Fruit fly (Drosophila melanogaster) whole organism, prepupa: ENCODE measurements around the gene LanA.

Experiments used
- Blimp-1 ChIP-seq: fragments of 200-800 bp; sonication (Bioruptor generic); optimal IDR thresholded peaks from 3 replicates; lab custom pipeline; 2017; ENCODE audit warnings: missing biosample characterization, missing genetic modification characterization, mild to moderate bottlenecking, moderate library complexity, missing genetic modification reagents
- CG10631 ChIP-seq: fragments of 200-800 bp; sonication (Bioruptor generic); optimal IDR thresholded peaks from 2 replicates; lab custom pipeline; 2016; ENCODE audit warnings: missing biosample characterization, missing genetic modification characterization
- CG10669 ChIP-seq: fragments of 200-800 bp; sonication (Bioruptor generic); optimal IDR thresholded peaks from 3 replicates; lab custom pipeline; 2018; ENCODE audit warnings: missing biosample characterization, mild to moderate bottlenecking, missing genetic modification characterization, moderate library complexity
- CG11294 ChIP-seq: fragments of 200-800 bp; sonication (Bioruptor generic); IDR thresholded peaks from 2 replicates; pipeline ENCODE4 v1.3.6; 2022; ENCODE audit warnings: missing biosample characterization, missing genetic modification characterization
- CG11902 ChIP-seq: fragments of 200-800 bp; sonication (Bioruptor generic); optimal IDR thresholded peaks from 3 replicates; lab custom pipeline; 2016; ENCODE audit warnings: missing biosample characterization, missing genetic modification characterization
- CG15336 ChIP-seq: fragments of 200-800 bp; sonication (Bioruptor generic); IDR thresholded peaks from 2 replicates; pipeline ENCODE4 v1.3.6; 2022; ENCODE audit warnings: missing biosample characterization, missing genetic modification characterization
- CG1621 ChIP-seq: fragments of 200-800 bp; sonication (Bioruptor generic); optimal IDR thresholded peaks from 3 replicates; lab custom pipeline; 2018; ENCODE audit warnings: missing biosample characterization, mild to moderate bottlenecking, missing genetic modification characterization
- CG16779 ChIP-seq: fragments of 200-800 bp; sonication (Bioruptor generic); optimal IDR thresholded peaks from 3 replicates; lab custom pipeline; 2017; ENCODE audit warnings: missing biosample characterization, mild to moderate bottlenecking, missing genetic modification characterization
- CG3032 ChIP-seq: fragments of 200-800 bp; optimal IDR thresholded peaks from 2 replicates; lab custom pipeline; 2019; ENCODE audit warnings: missing biosample characterization, mild to moderate bottlenecking, missing genetic modification characterization, moderate library complexity
- CG31627 ChIP-seq: fragments of 200-800 bp; sonication (Bioruptor generic); optimal IDR thresholded peaks from 3 replicates; lab custom pipeline; 2016; ENCODE audit warnings: missing biosample characterization, missing genetic modification characterization
- CG32006 ChIP-seq: fragments of 200-800 bp; sonication (Bioruptor generic); optimal IDR thresholded peaks from 3 replicates; lab custom pipeline; 2017; ENCODE audit warnings: missing biosample characterization, mild to moderate bottlenecking, missing genetic modification characterization
- CG34406 ChIP-seq: fragments of 200-800 bp; sonication (Bioruptor generic); optimal IDR thresholded peaks from 3 replicates; lab custom pipeline; 2016; ENCODE audit warnings: missing biosample characterization, missing genetic modification characterization
- CG4318 ChIP-seq: fragments of 200-800 bp; sonication (Bioruptor generic); optimal IDR thresholded peaks from 3 replicates; lab custom pipeline; 2017; ENCODE audit warnings: missing biosample characterization, mild to moderate bottlenecking, missing genetic modification characterization
- CG6163 ChIP-seq: fragments of 200-800 bp; sonication (Bioruptor generic); IDR thresholded peaks from 3 replicates; pipeline ENCODE4 v1.3.6; 2022; ENCODE audit warnings: missing biosample characterization, missing genetic modification characterization
- CG6276 ChIP-seq: fragments of 200-800 bp; sonication (Bioruptor generic); optimal IDR thresholded peaks from 2 replicates; lab custom pipeline; 2017; ENCODE audit warnings: missing biosample characterization, mild to moderate bottlenecking, missing genetic modification characterization
- CG6808 ChIP-seq: fragments of 200-800 bp; sonication (Bioruptor generic); optimal IDR thresholded peaks from 3 replicates; lab custom pipeline; 2017; ENCODE audit warnings: missing biosample characterization, missing genetic modification characterization, mild to moderate bottlenecking, moderate library complexity, missing genetic modification reagents
- CG6854 ChIP-seq: fragments of 200-800 bp; sonication (Bioruptor generic); optimal IDR thresholded peaks from 2 replicates; lab custom pipeline; 2017; ENCODE audit warnings: missing biosample characterization, mild to moderate bottlenecking, missing genetic modification characterization
- CG8119 ChIP-seq: fragments of 200-800 bp; sonication (Bioruptor generic); IDR thresholded peaks from 3 replicates; pipeline ENCODE4 v1.3.6; 2022; ENCODE audit warnings: missing biosample characterization, missing genetic modification characterization
- CG8319 ChIP-seq: fragments of 200-800 bp; sonication (Bioruptor generic); optimal IDR thresholded peaks from 3 replicates; lab custom pipeline; 2016; ENCODE audit warnings: missing biosample characterization, missing genetic modification characterization
- CG8632 ChIP-seq: fragments of 200-800 bp; sonication (Bioruptor generic); optimal IDR thresholded peaks from 3 replicates; lab custom pipeline; 2016; ENCODE audit warnings: missing biosample characterization, missing genetic modification characterization
- CG9139 ChIP-seq: fragments of 200-800 bp; sonication (Bioruptor generic); optimal IDR thresholded peaks from 3 replicates; lab custom pipeline; 2017; ENCODE audit warnings: missing biosample characterization, mild to moderate bottlenecking, missing genetic modification characterization
- Eip75B ChIP-seq: fragments of 200-800 bp; sonication (Bioruptor generic); optimal IDR thresholded peaks from 3 replicates; lab custom pipeline; 2016; ENCODE audit warnings: missing biosample characterization, missing genetic modification characterization
- Eip78C ChIP-seq: fragments of 200-800 bp; sonication (Bioruptor generic); peaks from one replicate; lab custom pipeline; 2016; ENCODE audit warnings: missing biosample characterization, missing genetic modification characterization
- Ets21C ChIP-seq: fragments of 200-800 bp; sonication (Bioruptor generic); optimal IDR thresholded peaks from 3 replicates; lab custom pipeline; 2016; ENCODE audit warnings: missing biosample characterization, missing genetic modification characterization
- Ets96B ChIP-seq: fragments of 200-800 bp; optimal IDR thresholded peaks from 2 replicates; lab custom pipeline; 2019; ENCODE audit warnings: missing biosample characterization, mild to moderate bottlenecking, missing genetic modification characterization, moderate library complexity
- Gug ChIP-seq: fragments of 200-800 bp; sonication (Bioruptor generic); IDR thresholded peaks from 2 replicates; pipeline ENCODE4 v1.3.6; 2022; ENCODE audit warnings: missing biosample characterization, missing genetic modification characterization
- Hr39 ChIP-seq: fragments of 200-800 bp; sonication (Bioruptor generic); optimal IDR thresholded peaks from 2 replicates; lab custom pipeline; 2016; ENCODE audit warnings: missing biosample characterization, missing genetic modification characterization
- Met ChIP-seq: fragments of 200-800 bp; sonication (Bioruptor generic); optimal IDR thresholded peaks from 3 replicates; lab custom pipeline; 2016; ENCODE audit warnings: missing biosample characterization, missing genetic modification characterization
- Sox102F ChIP-seq: fragments of 200-800 bp; sonication (Bioruptor generic); optimal IDR thresholded peaks from 2 replicates; lab custom pipeline; 2016; ENCODE audit warnings: missing biosample characterization, mild to moderate bottlenecking, missing genetic modification characterization
- Sox14 ChIP-seq: fragments of 200-800 bp; sonication (Bioruptor generic); optimal IDR thresholded peaks from 3 replicates; lab custom pipeline; 2016; ENCODE audit warnings: missing biosample characterization, missing genetic modification characterization
- Sox15 ChIP-seq: fragments of 200-800 bp; sonication (Bioruptor generic); optimal IDR thresholded peaks from 3 replicates; lab custom pipeline; 2016; ENCODE audit warnings: missing biosample characterization, missing genetic modification characterization
- achi ChIP-seq: fragments of 200-800 bp; sonication (Bioruptor generic); optimal IDR thresholded peaks from 3 replicates; lab custom pipeline; 2016; ENCODE audit warnings: missing biosample characterization, missing genetic modification characterization
- acj6 ChIP-seq: fragments of 200-800 bp; sonication (Bioruptor generic); optimal IDR thresholded peaks from 3 replicates; lab custom pipeline; 2016; ENCODE audit warnings: missing biosample characterization, missing genetic modification characterization
- dsx ChIP-seq: fragments of 200-800 bp; optimal IDR thresholded peaks from 3 replicates; lab custom pipeline; 2019; ENCODE audit warnings: missing biosample characterization, mild to moderate bottlenecking, missing genetic modification characterization, moderate library complexity; ENCODE audit not compliant: poor library complexity, severe bottlenecking
- eg ChIP-seq: fragments of 200-800 bp; sonication (Bioruptor generic); IDR thresholded peaks from 3 replicates; pipeline ENCODE4 v1.3.6; 2022; ENCODE audit warnings: missing biosample characterization, missing genetic modification characterization
- esn ChIP-seq: fragments of 200-800 bp; sonication (Bioruptor generic); optimal IDR thresholded peaks from 2 replicates; lab custom pipeline; 2016; ENCODE audit warnings: missing biosample characterization, mild to moderate bottlenecking, missing genetic modification characterization, moderate library complexity
- fd85E ChIP-seq: fragments of 200-800 bp; sonication (Bioruptor generic); optimal IDR thresholded peaks from 3 replicates; lab custom pipeline; 2016; ENCODE audit warnings: missing biosample characterization, missing genetic modification characterization
- fkh ChIP-seq: fragments of 200-800 bp; sonication (Bioruptor generic); optimal IDR thresholded peaks from 3 replicates; lab custom pipeline; 2017; ENCODE audit warnings: missing biosample characterization, mild to moderate bottlenecking, missing genetic modification characterization, moderate library complexity
- net ChIP-seq: fragments of 200-800 bp; sonication (Bioruptor generic); optimal IDR thresholded peaks from 3 replicates; lab custom pipeline; 2016; ENCODE audit warnings: missing biosample characterization, missing genetic modification characterization
- pdm3 ChIP-seq: fragments of 200-800 bp; sonication (Bioruptor generic); optimal IDR thresholded peaks from 3 replicates; lab custom pipeline; 2016; ENCODE audit warnings: missing biosample characterization, missing genetic modification characterization
- salr ChIP-seq, 2 experiments: fragments of 200-800 bp; sonication (Bioruptor generic); optimal IDR thresholded peaks; 3 replicates each; lab custom pipeline; 2016 to 2018; ENCODE audit warnings: missing biosample characterization in 2 of 2, missing genetic modification characterization in 2 of 2, mild to moderate bottlenecking in 1 of 2
- spab ChIP-seq: fragments of 200-800 bp; sonication (Bioruptor generic); optimal IDR thresholded peaks from 2 replicates; lab custom pipeline; 2017; ENCODE audit warnings: missing biosample characterization, mild to moderate bottlenecking, missing genetic modification characterization, missing genetic modification reagents
- ss ChIP-seq, 2 experiments: fragments of 200-800 bp; sonication (Bioruptor generic); optimal IDR thresholded peaks; 2 replicates in 1 of 2; 3 replicates in 1 of 2; lab custom pipeline; 2017 to 2018; ENCODE audit warnings: mild to moderate bottlenecking in 2 of 2, missing biosample characterization in 2 of 2, missing genetic modification characterization in 2 of 2, moderate library complexity in 1 of 2
- topi ChIP-seq: fragments of 200-800 bp; sonication (Bioruptor generic); optimal IDR thresholded peaks from 3 replicates; lab custom pipeline; 2016; ENCODE audit warnings: missing biosample characterization, missing genetic modification characterization
- vri ChIP-seq: fragments of 200-800 bp; sonication (Bioruptor generic); optimal IDR thresholded peaks from 3 replicates; lab custom pipeline; 2016; ENCODE audit warnings: missing biosample characterization, mild to moderate bottlenecking, missing genetic modification characterization

Gene LanA

DNA sequence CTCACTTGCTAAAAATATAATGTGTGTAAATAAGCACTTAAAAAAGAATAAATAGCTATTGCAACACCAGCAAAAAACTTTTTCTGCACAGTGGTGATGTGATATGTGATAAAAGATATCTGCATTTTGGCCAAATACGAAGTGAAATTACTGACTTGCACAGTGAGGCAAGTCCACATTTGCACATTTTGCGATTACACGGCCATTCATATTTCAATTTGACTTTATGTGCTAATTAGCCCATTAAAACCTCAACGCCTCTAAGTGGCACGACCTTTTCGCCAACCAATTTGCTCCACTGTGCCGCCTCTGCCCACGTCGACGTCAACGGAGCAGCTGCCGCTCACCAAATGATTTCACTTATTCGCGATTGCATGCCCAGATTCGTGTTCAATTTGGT lies 2.4 kb upstream of the LanA start, which contains the start of gene CG33946 (continued):
- peak; percentile 83 for TF ChIP-seq eg (GFP tag; lab: Robert Waterston, UW)
- TF ChIP-seq Blimp-1 (GFP tag; lab: Kevin White, UChicago) = peak; percentile 44
- TF ChIP-seq Met (GFP tag; lab: Kevin White, UChicago) = peak; percentile 70
- TF ChIP-seq CG3032 (tag; lab: Kevin White, UChicago) = peak; percentile 3
- peak; percentile 85 for TF ChIP-seq Hr39 (GFP tag; lab: Kevin White, UChicago)
- TF ChIP-seq CG8319 (GFP tag; lab: Kevin White, UChicago) = peak; percentile 40
- TF ChIP-seq Sox14 (GFP tag; lab: Kevin White, UChicago) = peak; percentile 70
- TF ChIP-seq pdm3 = peak; percentile 53
- TF ChIP-seq, all 60 proteins: peak for 46

DNA sequence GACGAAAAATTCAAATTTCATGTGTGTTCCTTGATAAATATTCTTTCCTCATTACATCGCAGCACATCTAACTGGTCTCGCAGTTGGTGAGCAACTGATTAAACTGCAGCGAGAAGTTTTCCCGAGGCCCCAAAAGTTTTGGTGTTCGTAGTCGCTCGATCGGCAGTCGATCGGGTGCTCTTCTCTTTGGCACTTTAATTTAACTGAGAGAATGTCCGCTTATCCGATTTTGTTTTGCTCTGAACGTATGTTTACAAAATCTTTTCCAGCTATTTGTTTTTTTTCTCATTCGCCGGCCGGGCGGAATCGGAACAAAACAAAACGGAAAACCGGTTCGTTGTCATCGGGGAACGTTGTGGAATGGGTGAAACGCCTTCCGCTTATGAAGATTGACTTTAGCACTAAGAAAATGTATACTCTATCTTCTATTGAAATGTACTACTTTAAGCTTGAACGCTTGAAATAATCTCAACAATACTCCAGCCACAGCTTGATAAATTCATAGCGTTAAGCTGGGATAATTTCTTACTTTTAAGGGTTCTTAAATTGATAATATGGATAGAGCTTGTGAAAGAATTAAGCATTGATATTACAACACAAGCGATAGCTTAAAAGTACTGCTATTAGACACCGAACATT lies 814 bp upstream of the LanA start:
- TF ChIP-seq fd85E (GFP tag; lab: Kevin White, UChicago) (no peak), CG6276 (GFP tag; lab: Kevin White, UChicago) (peak; percentile 1), Sox102F (GFP tag; lab: Kevin White, UChicago) (peak; percentile 8), spab (GFP tag; lab: Kevin White, UChicago) (peak; percentile 18), Met (GFP tag; lab: Kevin White, UChicago) (no peak), CG15336 (peak; percentile 66; the same call in 1 of the 2 replicates), Ets96B (tag; lab: Kevin White, UChicago) (peak; percentile 21), Eip78C (peak; percentile 25), CG34406 (GFP tag; lab: Kevin White, UChicago) (no peak), Eip75B (GFP tag; lab: Kevin White, UChicago) (peak; percentile 22), net (GFP tag; lab: Kevin White, UChicago) (peak; percentile 50), salr (GFP tag; optimal IDR thresholded peaks at IDR 0.05; lab: Kevin White, UChicago) (no peak), CG11902 (GFP tag; lab: Kevin White, UChicago) (no peak), CG6163 (GFP tag; lab: Robert Waterston, UW) (peak; percentile 71; the same call in 2 of the 3 replicates), fkh (GFP tag; lab: Kevin White, UChicago) (peak; percentile 81), CG31627 (no peak), CG16779 (tag; lab: Kevin White, UChicago) (peak; percentile 46), CG9139 (GFP tag; lab: Kevin White, UChicago) (peak; percentile 55), ss (GFP tag; optimal IDR thresholded peaks at IDR 0.05; lab: Kevin White, UChicago) (peak; percentile 64 to 66), CG1621 (tag; lab: Kevin White, UChicago) (peak; percentile 61), Sox15 (GFP tag; lab: Kevin White, UChicago) (no peak), CG6808 (GFP tag; lab: Kevin White, UChicago) (peak; percentile 45), CG8119 (GFP tag; lab: Robert Waterston, UW) (peak; percentile 49; the same call in 2 of the 3 replicates), CG10669 (GFP tag; lab: Kevin White, UChicago) (peak; percentile 9), CG8632 (GFP tag; lab: Kevin White, UChicago) (no peak), CG6854 (peak; percentile 68), dsx (GFP tag; lab: Kevin White, UChicago) (peak; percentile 14), Gug (GFP tag; lab: Robert Waterston, UW) (no peak), eg (GFP tag; lab: Robert Waterston, UW) (peak; percentile 45; the same call in 1 of the 3 replicates)

DNA sequence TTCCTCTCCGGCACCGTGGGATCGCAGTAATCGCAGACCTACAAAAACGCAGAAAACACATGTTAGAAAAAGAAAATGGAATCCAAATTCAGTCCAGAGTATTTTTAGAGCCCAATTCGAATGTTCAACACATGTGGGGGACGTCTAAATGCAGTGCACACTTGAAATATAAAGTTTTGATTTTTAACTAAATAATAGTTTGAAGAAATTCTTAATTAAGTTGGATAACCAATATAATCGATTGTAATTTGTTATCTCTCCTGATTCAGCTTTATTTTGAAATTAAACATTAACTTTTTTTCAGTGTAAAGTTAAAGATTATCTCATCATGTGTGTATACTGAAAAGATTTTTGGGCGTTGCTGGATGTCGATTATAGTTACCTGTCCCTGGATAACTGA lies 610 bp downstream of the LanA start:
- TF ChIP-seq Sox102F (GFP tag; lab: Kevin White, UChicago) = peak; percentile 53
- peak; percentile 30 for TF ChIP-seq CG8632 (GFP tag; lab: Kevin White, UChicago)
- peak; percentile 50 for TF ChIP-seq CG32006 (GFP tag; lab: Kevin White, UChicago)
- TF ChIP-seq CG11902 (GFP tag; lab: Kevin White, UChicago) = no peak
- TF ChIP-seq Ets21C (GFP tag; lab: Kevin White, UChicago) = no peak
- peak; percentile 35 for TF ChIP-seq CG31627
- TF ChIP-seq eg (GFP tag; lab: Robert Waterston, UW) = peak; percentile 52; the same call in 2 of the 3 replicates
- no peak for TF ChIP-seq net (GFP tag; lab: Kevin White, UChicago)
- no peak for TF ChIP-seq CG11294 (GFP tag; lab: Robert Waterston, UW)
- 0 out of 3 replicates have a peak, but pooled peaks have one; percentile 35 for TF ChIP-seq CG6163 (GFP tag; lab: Robert Waterston, UW)
- TF ChIP-seq vri (GFP tag; lab: Kevin White, UChicago) = peak; percentile 29
- peak; percentile 26; the same call in 1 of the 2 replicates for TF ChIP-seq Gug (GFP tag; lab: Robert Waterston, UW)
- no peak for TF ChIP-seq spab (GFP tag; lab: Kevin White, UChicago)
- peak; percentile 69 for TF ChIP-seq esn (GFP tag; lab: Kevin White, UChicago)
- peak; percentile 47; the same call in 2 of the 3 replicates for TF ChIP-seq CG8119 (GFP tag; lab: Robert Waterston, UW)
- TF ChIP-seq achi (GFP tag; lab: Kevin White, UChicago) = peak; percentile 21
- TF ChIP-seq acj6 (GFP tag; lab: Kevin White, UChicago) = peak; percentile 42
- no peak for TF ChIP-seq topi
- TF ChIP-seq CG4318 (GFP tag; lab: Kevin White, UChicago) = no peak
- peak; percentile 67 for TF ChIP-seq Met (GFP tag; lab: Kevin White, UChicago)
- TF ChIP-seq CG10631 (GFP tag; lab: Kevin White, UChicago) = peak; percentile 55
